Worm (Caenorhabditis elegans): Measurements from ENCODE around the gene aff-1.

DNA sequence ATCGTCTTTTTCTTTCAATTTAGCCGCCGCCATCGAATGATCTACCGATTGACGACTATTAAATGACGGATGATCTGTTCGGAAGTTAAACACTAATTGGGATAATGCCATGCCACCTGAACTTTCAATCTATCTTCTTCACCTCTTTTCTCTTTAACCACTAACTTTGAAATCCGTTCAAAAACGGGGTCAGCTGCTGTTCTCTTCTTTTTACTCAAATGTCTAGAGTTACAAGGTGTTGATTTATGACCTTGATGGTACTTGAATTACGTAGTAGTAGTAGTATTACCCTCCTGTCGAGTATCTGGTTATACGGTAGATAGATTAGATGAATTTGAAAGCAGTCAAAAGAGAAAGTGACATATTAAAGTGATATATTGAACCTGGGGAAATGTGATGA lies 42.4 kb downstream of the aff-1 start:
- TF ChIP-seq flt-1 (GFP tag; IDR thresholded peaks at IDR 0.05) (no peak), ref-1 (GFP tag; conservative IDR thresholded peaks at IDR 0.05) (no peak), klf-2 (GFP tag; conservative IDR thresholded peaks at IDR 0.05) (no peak), ztf-23 (GFP tag; IDR thresholded peaks at IDR 0.05) (no peak), cog-1 (tag; optimal IDR thresholded peaks at IDR 0.05) (no peak), tab-1 (GFP tag; IDR thresholded peaks at IDR 0.05) (no peak)

All from whole organism, midembryonic.